Worm (Caenorhabditis elegans) whole organism, late embryonic: Measurements from ENCODE around the gene snai-1.

Experiments used
- ama-1 ChIP-seq: fragments of 150-350 bp; optimal IDR thresholded peaks from 2 replicates; lab custom pipeline; 2014
- ceh-30 ChIP-seq: fragments of 150-350 bp; optimal IDR thresholded peaks from 2 replicates; lab custom pipeline; 2014; ENCODE audit warnings: missing biosample characterization, missing genetic modification characterization
- nfya-1 ChIP-seq: sonication (generic microtip); optimal IDR thresholded peaks from 2 replicates; lab custom pipeline; 2017; ENCODE audit warnings: missing genetic modification characterization, mild to moderate bottlenecking, missing compliant biosample characterization, antibody characterized with exemption, moderate library complexity
- nhr-232 ChIP-seq: sonication (generic microtip); optimal IDR thresholded peaks from 2 replicates; lab custom pipeline; 2016; ENCODE audit warnings: missing genetic modification characterization, missing compliant biosample characterization
- pag-3 ChIP-seq: sonication (generic microtip); optimal IDR thresholded peaks from 2 replicates; lab custom pipeline; 2016; ENCODE audit warnings: missing compliant biosample characterization, missing genetic modification characterization, borderline replicate concordance
- tbx-7 ChIP-seq: sonication (generic microtip); optimal IDR thresholded peaks from 2 replicates; lab custom pipeline; 2016; ENCODE audit warnings: missing genotype, missing genetic modification characterization, missing compliant biosample characterization
- unc-3 ChIP-seq, 2 experiments: fragments of 200-800 bp in 1 of 2; sonication (Bioruptor generic) in 1 of 2; sonication (generic microtip) in 1 of 2; conservative IDR thresholded peaks in 1 of 2; optimal IDR thresholded peaks in 1 of 2; 2 replicates each; pipeline versions ENCODE4 v1.3.6 to Lab custom; 2016 to 2022; ENCODE audit warnings: missing compliant biosample characterization in 2 of 2, missing genetic modification characterization in 2 of 2, missing genetic modification reagents in 1 of 2

- TF ChIP-seq nfya-1 (tag; lab: Kevin White, UChicago) (no peak), ama-1 (no peak), pag-3 (tag; lab: Kevin White, UChicago) (no peak), unc-3 (GFP tag; conservative IDR thresholded peaks at IDR 0.05; lab: Robert Waterston, UW) (no peak), unc-3 (tag; optimal IDR thresholded peaks at IDR 0.05; lab: Kevin White, UChicago) (no peak), tbx-7 (no peak), ceh-30 (tag; lab: Kevin White, UChicago) (no peak), nhr-232 (tag; lab: Kevin White, UChicago) (no peak)
Measured at ce11 chrIV:305101-305500, 8.4 kb downstream of the snai-1 start.
